Fruit fly (Drosophila melanogaster): Measurements from ENCODE around the gene Flad1.
A peak's percentile ranks its signal among the peaks of the same experiment; 100 is the strongest.

Gene Flad1

dm6 chrX:12929817-12930216 lies 26.5 kb upstream of the Flad1 start:
- TF ChIP-seq foxo (GFP tag; optimal IDR thresholded peaks at IDR 0.05) = no peak
- no peak for TF ChIP-seq CG32264 (GFP tag; optimal IDR thresholded peaks at IDR 0.05)
- TF ChIP-seq sv (GFP tag; optimal IDR thresholded peaks at IDR 0.05) = no peak
- TF ChIP-seq usp (GFP tag; optimal IDR thresholded peaks at IDR 0.05) = no peak
- no peak for TF ChIP-seq HLH106 (tag; optimal IDR thresholded peaks at IDR 0.05)
- no peak for TF ChIP-seq CG9705 (GFP tag; optimal IDR thresholded peaks at IDR 0.05)
- no peak for TF ChIP-seq Jra (GFP tag; optimal IDR thresholded peaks at IDR 0.05)
- TF ChIP-seq Rel (GFP tag; optimal IDR thresholded peaks at IDR 0.05) = no peak
- no peak for TF ChIP-seq Rel (tag; optimal IDR thresholded peaks at IDR 0.05)
- TF ChIP-seq Hr78 (GFP tag; optimal IDR thresholded peaks at IDR 0.05) = no peak
- TF ChIP-seq Dif (GFP tag; optimal IDR thresholded peaks at IDR 0.05; ENCODE audit: partially characterized antibody) = no peak
- TF ChIP-seq lola (GFP tag; optimal IDR thresholded peaks at IDR 0.05) = no peak
- TF ChIP-seq Mio (GFP tag; optimal IDR thresholded peaks at IDR 0.05) = no peak

dm6 chrX:12927612-12928011 lies 24.3 kb upstream of the Flad1 start:
- TF ChIP-seq Abd-B (GFP tag; optimal IDR thresholded peaks at IDR 0.05) (no peak), rgr (GFP tag; optimal IDR thresholded peaks at IDR 0.05) (no peak), Hnf4 (GFP tag; optimal IDR thresholded peaks at IDR 0.05) (no peak), CrebA (GFP tag; optimal IDR thresholded peaks at IDR 0.05; ENCODE audit: borderline replicate concordance) (no peak), sv (GFP tag; optimal IDR thresholded peaks at IDR 0.05) (no peak), pan (optimal IDR thresholded peaks at IDR 0.05) (no peak), brk (GFP tag; optimal IDR thresholded peaks at IDR 0.05) (no peak)

- TF ChIP-seq psq (GFP tag; optimal IDR thresholded peaks at IDR 0.05) (peak; percentile 23), CG32264 (GFP tag; optimal IDR thresholded peaks at IDR 0.05) (no peak), foxo (GFP tag; optimal IDR thresholded peaks at IDR 0.05) (peak in 1 of 2 experiments; percentile 61), OdsH (GFP tag; optimal IDR thresholded peaks at IDR 0.05) (peak; percentile 12), ey (GFP tag; optimal IDR thresholded peaks at IDR 0.05) (no peak), Mio (GFP tag; optimal IDR thresholded peaks at IDR 0.05) (no peak), h (GFP tag; optimal IDR thresholded peaks at IDR 0.05) (peak; percentile 1), Hnf4 (GFP tag; optimal IDR thresholded peaks at IDR 0.05) (no peak), Dfd (GFP tag; optimal IDR thresholded peaks at IDR 0.05) (peak; percentile 37), fru (GFP tag; optimal IDR thresholded peaks at IDR 0.05) (peak; percentile 53), sv (GFP tag; optimal IDR thresholded peaks at IDR 0.05) (peak; percentile 13), HLH106 (tag; optimal IDR thresholded peaks at IDR 0.05) (peak; percentile 30), lola (GFP tag; optimal IDR thresholded peaks at IDR 0.05) (no peak), Dif (GFP tag; optimal IDR thresholded peaks at IDR 0.05; ENCODE audit: partially characterized antibody) (no peak), Sp1 (GFP tag; optimal IDR thresholded peaks at IDR 0.05) (peak; percentile 44)
Observed at dm6 chrX:12925426-12926256, 22.3 kb upstream of the Flad1 start.

- no peak for TF ChIP-seq pan (optimal IDR thresholded peaks at IDR 0.05)
- no peak for TF ChIP-seq brk (GFP tag; optimal IDR thresholded peaks at IDR 0.05)
- peak; percentile 8 for TF ChIP-seq OdsH (GFP tag; optimal IDR thresholded peaks at IDR 0.05)
- no peak for TF ChIP-seq Hr83 (GFP tag; optimal IDR thresholded peaks at IDR 0.05; ENCODE audit: poor library complexity, severe bottlenecking)
- no peak for TF ChIP-seq usp (GFP tag; optimal IDR thresholded peaks at IDR 0.05)
- TF ChIP-seq N (GFP tag; optimal IDR thresholded peaks at IDR 0.05) = no peak
- no peak for TF ChIP-seq Jra (GFP tag; optimal IDR thresholded peaks at IDR 0.05)
- no peak for TF ChIP-seq CG32264 (GFP tag; optimal IDR thresholded peaks at IDR 0.05)
- TF ChIP-seq CrebA (GFP tag; optimal IDR thresholded peaks at IDR 0.05; ENCODE audit: borderline replicate concordance) = no peak
- TF ChIP-seq psq (GFP tag; optimal IDR thresholded peaks at IDR 0.05) = peak; percentile 35
- TF ChIP-seq CG9705 (GFP tag; optimal IDR thresholded peaks at IDR 0.05) = no peak
- TF ChIP-seq Sp1 (GFP tag; optimal IDR thresholded peaks at IDR 0.05) = peak; percentile 63
- no peak for TF ChIP-seq Hnf4 (GFP tag; optimal IDR thresholded peaks at IDR 0.05)
- no peak for TF ChIP-seq GATAd (GFP tag; optimal IDR thresholded peaks at IDR 0.05)
- TF ChIP-seq woc (GFP tag; optimal IDR thresholded peaks at IDR 0.05) = no peak
- no peak for TF ChIP-seq Rel (GFP tag; optimal IDR thresholded peaks at IDR 0.05)
- no peak for TF ChIP-seq Rel (tag; optimal IDR thresholded peaks at IDR 0.05)
- peak; percentile 6 for TF ChIP-seq rgr (GFP tag; optimal IDR thresholded peaks at IDR 0.05)
- no peak for TF ChIP-seq dsf (GFP tag; optimal IDR thresholded peaks at IDR 0.05; ENCODE audit: borderline replicate concordance)
- no peak for TF ChIP-seq sv (GFP tag; optimal IDR thresholded peaks at IDR 0.05)
- peak; percentile 26 for TF ChIP-seq HLH106 (tag; optimal IDR thresholded peaks at IDR 0.05)
- TF ChIP-seq tai (GFP tag; optimal IDR thresholded peaks at IDR 0.05) = no peak
- no peak for TF ChIP-seq Myc (optimal IDR thresholded peaks at IDR 0.05)
- TF ChIP-seq sage (GFP tag; optimal IDR thresholded peaks at IDR 0.05) = no peak
- no peak for TF ChIP-seq Mio (GFP tag; optimal IDR thresholded peaks at IDR 0.05)
- TF ChIP-seq Hr78 (GFP tag; optimal IDR thresholded peaks at IDR 0.05) = no peak
- peak in 1 of 2 experiments; percentile 39 for TF ChIP-seq foxo (GFP tag; optimal IDR thresholded peaks at IDR 0.05)
- peak; percentile 36 for TF ChIP-seq dmrt93B (GFP tag; optimal IDR thresholded peaks at IDR 0.05)
- no peak for TF ChIP-seq dl (GFP tag; optimal IDR thresholded peaks at IDR 0.05; ENCODE audit: insufficient read depth in 1 of 2, partially characterized antibody in 2 of 2)
- TF ChIP-seq h (GFP tag; optimal IDR thresholded peaks at IDR 0.05) = peak; percentile 37
- TF ChIP-seq jim (GFP tag; optimal IDR thresholded peaks at IDR 0.05) = no peak
- TF ChIP-seq Vsx2 (GFP tag; optimal IDR thresholded peaks at IDR 0.05; ENCODE audit: partially characterized antibody) = no peak
- TF ChIP-seq lola (GFP tag; optimal IDR thresholded peaks at IDR 0.05) = no peak
- peak; percentile 7 for TF ChIP-seq ey (GFP tag; optimal IDR thresholded peaks at IDR 0.05)
Observed at dm6 chrX:12923258-12923901, 20.1 kb upstream of the Flad1 start.
